Fruit fly (Drosophila melanogaster): ENCODE results near the gene CG13841.

- TF ChIP-seq CG8478 (optimal IDR thresholded peaks at IDR 0.05) (no peak), CTCF (optimal IDR thresholded peaks at IDR 0.05) (no peak)
Observed at dm6 chr3R:22719607-22719949, 47.9 kb downstream of the CG13841 start.

Data from S2 (cell line).